Worm (Caenorhabditis elegans) whole organism, dauer: ENCODE data around the gene famk-1.

Experiments
- unc-62 ChIP-seq: sonication (generic microtip); optimal IDR thresholded peaks from 2 replicates; lab custom pipeline; 2017; ENCODE audit warnings: missing biosample characterization, missing genetic modification reagents, missing genetic modification characterization

famk-1 gene

ce11 chrX:15213182-15213829 is at the start of gene famk-1, which contains the start of gene H03A11.13:
Gene famk-1 (minus strand): TSS chrX:15213259.
Gene H03A11.13 (minus strand): TSS chrX:15213232.
- TF ChIP-seq unc-62 (GFP tag; lab: Kevin White, UChicago): no peak

ce11 chrX:15262423-15262822 is 49.4 kb upstream of the famk-1 start, which contains the start of gene F46F2.5:
Gene F46F2.5 (plus strand): TSS chrX:15262723.
- no peak for TF ChIP-seq unc-62 (GFP tag; lab: Kevin White, UChicago)

- TF ChIP-seq unc-62 (GFP tag; lab: Kevin White, UChicago): no peak
Observed at ce11 chrX:15259947-15260687, 47.1 kb upstream of the famk-1 start, which contains the start of gene F46F2.3. Gene F46F2.3 (minus strand): TSS chrX:15260287.

ce11 chrX:15246595-15246994 is 33.5 kb upstream of the famk-1 start:
- TF ChIP-seq unc-62 (GFP tag; lab: Kevin White, UChicago): no peak

ce11 chrX:15246182-15246581 is 33.1 kb upstream of the famk-1 start, which contains the start of gene piki-1:
Gene piki-1 (minus strand): TSS chrX:15246399.
- no peak for TF ChIP-seq unc-62 (GFP tag; lab: Kevin White, UChicago)

- no peak for TF ChIP-seq unc-62 (GFP tag; lab: Kevin White, UChicago)
Observed at ce11 chrX:15242726-15243125, 29.7 kb upstream of the famk-1 start.

ce11 chrX:15241169-15241568 is 28.1 kb upstream of the famk-1 start:
- no peak for TF ChIP-seq unc-62 (GFP tag; lab: Kevin White, UChicago)

ce11 chrX:15236036-15236435 is 23.0 kb upstream of the famk-1 start:
- TF ChIP-seq unc-62 (GFP tag; lab: Kevin White, UChicago): no peak

- no peak for TF ChIP-seq unc-62 (GFP tag; lab: Kevin White, UChicago)
Observed at ce11 chrX:15233684-15234083, 20.6 kb upstream of the famk-1 start.

- no peak for TF ChIP-seq unc-62 (GFP tag; lab: Kevin White, UChicago)
Observed at ce11 chrX:15231800-15232199, 18.7 kb upstream of the famk-1 start.

- TF ChIP-seq unc-62 (GFP tag; lab: Kevin White, UChicago): no peak
Observed at ce11 chrX:15230394-15230968, 17.4 kb upstream of the famk-1 start, which contains the start of gene H03A11.2. Gene H03A11.2 (minus strand): TSS chrX:15230645.

- no peak for TF ChIP-seq unc-62 (GFP tag; lab: Kevin White, UChicago)
Observed at ce11 chrX:15229174-15229573, 16.1 kb upstream of the famk-1 start.

- no peak for TF ChIP-seq unc-62 (GFP tag; lab: Kevin White, UChicago)
Observed at ce11 chrX:15225180-15225724, 12.2 kb upstream of the famk-1 start.

- no peak for TF ChIP-seq unc-62 (GFP tag; lab: Kevin White, UChicago)
Observed at ce11 chrX:15224128-15224527, 11.1 kb upstream of the famk-1 start.

- no peak for TF ChIP-seq unc-62 (GFP tag; lab: Kevin White, UChicago)
Observed at ce11 chrX:15222789-15223188, 9.7 kb upstream of the famk-1 start.
